Fruit fly (Drosophila melanogaster) whole organism, pupa: ENCODE measurements around the gene CG14720.

Experiments used
- CG15710 ChIP-seq: fragments of 200-800 bp; sonication (Bioruptor generic); optimal IDR thresholded peaks from 2 replicates; lab custom pipeline; 2018; ENCODE audit warnings: missing biosample characterization, mild to moderate bottlenecking, missing genetic modification characterization, moderate library complexity
- CG8159 ChIP-seq: fragments of 200-800 bp; sonication (Bioruptor generic); optimal IDR thresholded peaks from 3 replicates; lab custom pipeline; 2018; ENCODE audit warnings: missing biosample characterization, mild to moderate bottlenecking, missing genetic modification characterization, moderate library complexity
- CG8301 ChIP-seq: fragments of 200-800 bp; sonication (Bioruptor generic); optimal IDR thresholded peaks from 2 replicates; lab custom pipeline; 2018; ENCODE audit warnings: missing biosample characterization, mild to moderate bottlenecking, missing genetic modification characterization
- Snoo ChIP-seq: fragments of 200-800 bp; sonication (Bioruptor generic); optimal IDR thresholded peaks from 3 replicates; lab custom pipeline; 2017; ENCODE audit warnings: missing biosample characterization, mild to moderate bottlenecking, missing genetic modification characterization, inconsistent platforms
- gl ChIP-seq: fragments of 200-800 bp; sonication (Bioruptor generic); optimal IDR thresholded peaks from 2 replicates; lab custom pipeline; 2018; ENCODE audit warnings: missing biosample characterization, mild to moderate bottlenecking, missing genetic modification characterization

DNA sequence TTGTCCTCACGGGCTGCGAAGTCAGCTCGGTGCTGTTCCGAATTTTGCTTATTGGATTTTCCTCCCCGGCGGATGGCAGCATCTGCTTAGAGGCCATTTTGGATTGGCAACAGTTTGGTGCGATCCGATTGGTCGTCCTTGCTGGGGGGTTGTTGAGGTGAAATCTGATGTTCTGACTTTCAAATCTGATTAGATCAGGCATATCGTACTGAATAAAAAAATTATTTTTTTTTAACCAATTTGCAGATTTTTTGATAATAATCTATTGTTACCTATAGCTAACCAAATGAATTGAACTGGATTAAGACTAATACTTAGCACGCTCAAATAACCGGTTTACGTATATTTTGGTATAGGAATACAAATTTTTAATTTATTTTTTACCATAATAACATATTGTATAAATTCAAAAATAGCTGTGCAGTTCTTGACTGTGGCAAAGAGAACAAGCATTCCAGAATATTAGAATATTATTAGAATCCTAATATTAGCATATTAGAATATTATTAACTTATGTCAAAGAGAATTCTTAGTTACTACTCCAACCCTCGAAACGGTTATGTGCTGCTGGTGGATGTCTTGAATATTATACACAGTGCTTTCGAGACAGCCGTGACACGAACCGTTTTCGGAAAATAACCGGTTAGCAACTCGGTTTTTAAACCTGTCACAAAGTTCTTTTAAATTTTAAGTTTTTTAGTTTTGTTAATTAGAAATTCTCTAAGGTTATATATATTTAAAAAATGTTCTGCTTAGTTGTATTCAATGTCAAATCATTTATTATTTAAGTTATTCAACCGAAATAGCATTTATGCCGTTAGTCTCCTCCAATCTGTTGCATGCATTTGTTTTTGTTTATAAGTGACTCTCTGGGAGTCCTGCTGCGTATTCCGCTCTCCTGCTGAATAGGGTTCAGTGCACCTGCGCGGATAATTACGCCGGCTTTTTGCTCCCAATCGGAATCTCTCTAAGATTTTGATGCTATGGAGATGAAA lies 16.9 kb upstream of the CG14720 start, which contains the start of gene Fer3:
- TF ChIP-seq CG8159 (peak; percentile 39), Snoo (no peak), CG15710 (tag; lab: Kevin White, UChicago) (peak; percentile 31), gl (tag; lab: Kevin White, UChicago) (no peak), CG8301 (tag; lab: Kevin White, UChicago) (no peak)
